Fruit fly (Drosophila melanogaster) whole organism: ENCODE results near the gene CG13068.

ENCODE experiments used
- CG8478 ChIP-seq: fragments of >200 bp; optimal IDR thresholded peaks from 2 replicates; lab custom pipeline; 2018; ENCODE audit warnings: inconsistent platforms
- pan ChIP-seq: fragments of >200 bp; optimal IDR thresholded peaks from 2 replicates; lab custom pipeline; 2017
- psq ChIP-seq: fragments of >200 bp; optimal IDR thresholded peaks from 2 replicates; lab custom pipeline; 2017
- usp ChIP-seq: fragments of >200 bp; optimal IDR thresholded peaks from 2 replicates; lab custom pipeline; 2017; ENCODE audit warnings: missing biosample characterization, missing genetic modification characterization, mixed read lengths

DNA sequence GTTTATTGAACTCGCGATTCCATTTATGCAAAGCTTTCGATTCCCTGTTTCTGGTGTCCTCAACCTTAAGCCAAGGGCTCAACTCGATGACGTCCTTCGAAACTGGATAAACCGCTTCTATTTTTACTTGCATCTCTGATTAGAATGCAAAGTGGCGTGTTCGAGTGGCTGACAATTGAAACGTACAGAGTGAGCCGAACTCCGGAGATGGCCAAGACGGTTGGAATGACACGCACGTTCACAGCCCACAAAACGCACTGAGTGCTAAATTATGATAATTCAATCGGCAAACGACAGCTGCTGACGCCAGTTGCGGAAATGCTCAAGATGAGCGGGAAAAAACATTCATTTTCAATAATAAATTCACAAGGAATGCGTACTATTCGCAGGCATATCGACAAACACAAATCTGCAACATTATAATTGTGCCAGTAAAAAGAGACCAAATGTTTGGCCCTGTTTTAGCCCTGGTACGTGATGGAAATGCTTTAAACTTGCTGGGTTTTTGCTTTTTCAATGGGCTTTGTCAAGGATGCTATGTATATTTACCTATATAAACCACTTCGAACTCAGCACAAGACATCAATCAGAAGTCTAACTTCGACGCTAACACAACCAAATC, 3.3 kb downstream of the CG13068 start, which contains the start of gene CG13066:
- TF ChIP-seq CG8478: no peak
- no peak for TF ChIP-seq psq
- TF ChIP-seq usp: no peak
- no peak for TF ChIP-seq pan (lab: Kevin White, UChicago)
